Worm (Caenorhabditis elegans) whole organism, L1 larva: ENCODE measurements around the gene B0198.3.

Source experiments
- C04F5.9 ChIP-seq: sonication (generic microtip); optimal IDR thresholded peaks from 2 replicates; lab custom pipeline; 2016; ENCODE audit warnings: missing genetic modification characterization, missing compliant biosample characterization
- Y116A8C.19 ChIP-seq: sonication (generic microtip); optimal IDR thresholded peaks from 2 replicates; lab custom pipeline; 2016; ENCODE audit warnings: missing compliant biosample characterization, missing genetic modification characterization, borderline replicate concordance
- aha-1 ChIP-seq: fragments of 150-350 bp; optimal IDR thresholded peaks from 2 replicates; lab custom pipeline; 2014; ENCODE audit warnings: missing biosample characterization, missing genetic modification characterization
- alr-1 ChIP-seq: fragments of 200-800 bp; sonication (Bioruptor generic); optimal IDR thresholded peaks from 2 replicates; lab custom pipeline; 2018; ENCODE audit warnings: borderline replicate concordance, mild to moderate bottlenecking, missing genetic modification characterization, missing compliant biosample characterization
- aly-2 ChIP-seq: fragments of 150-350 bp; optimal IDR thresholded peaks from 2 replicates; lab custom pipeline; 2014; ENCODE audit warnings: missing biosample characterization, missing genetic modification characterization
- ama-1 ChIP-seq: fragments of 150-350 bp; optimal IDR thresholded peaks from 2 replicates; lab custom pipeline; 2014
- blmp-1 ChIP-seq: fragments of 150-350 bp; optimal IDR thresholded peaks from 2 replicates; lab custom pipeline; 2014; ENCODE audit warnings: missing biosample characterization, missing genetic modification characterization
- ceh-63 ChIP-seq: fragments of 200-800 bp; sonication (Bioruptor generic); optimal IDR thresholded peaks from 2 replicates; lab custom pipeline; 2018; ENCODE audit warnings: mild to moderate bottlenecking, missing genetic modification characterization, missing compliant biosample characterization
- ceh-82 ChIP-seq, 3 experiments: fragments of 150-350 bp in 1 of 3; sonication (generic microtip) in 2 of 3; optimal IDR thresholded peaks; 2 replicates each; lab custom pipeline; 2014 to 2017; ENCODE audit warnings: missing biosample characterization in 3 of 3, missing genetic modification characterization in 3 of 3
- ceh-90 ChIP-seq: sonication (generic microtip); optimal IDR thresholded peaks from 2 replicates; lab custom pipeline; 2016; ENCODE audit warnings: missing genetic modification characterization, missing compliant biosample characterization
- ces-1 ChIP-seq: fragments of 150-350 bp; optimal IDR thresholded peaks from 2 replicates; lab custom pipeline; 2014; ENCODE audit warnings: missing biosample characterization, missing genetic modification reagents, missing genetic modification characterization
- dpl-1 ChIP-seq, 3 experiments: fragments of 150-350 bp in 2 of 3; sonication (generic microtip) in 1 of 3; optimal IDR thresholded peaks; 2 replicates each; lab custom pipeline; 2014 to 2017; ENCODE audit warnings: missing biosample characterization in 3 of 3, missing genetic modification characterization in 3 of 3, missing genetic modification reagents in 3 of 3
- dsc-1 ChIP-seq: sonication (generic microtip); optimal IDR thresholded peaks from 2 replicates; lab custom pipeline; 2016; ENCODE audit warnings: mild to moderate bottlenecking, missing genetic modification characterization, missing compliant biosample characterization
- efl-3 ChIP-seq: fragments of 200-800 bp; sonication (Bioruptor generic); optimal IDR thresholded peaks from 2 replicates; lab custom pipeline; 2018; ENCODE audit warnings: mild to moderate bottlenecking, missing genetic modification characterization, missing compliant biosample characterization
- egl-13 ChIP-seq: sonication (generic microtip); optimal IDR thresholded peaks from 2 replicates; lab custom pipeline; 2016; ENCODE audit warnings: missing genotype, missing genetic modification reagents, missing genetic modification characterization, missing compliant biosample characterization
- elt-2 ChIP-seq: sonication (generic microtip); optimal IDR thresholded peaks from 2 replicates; lab custom pipeline; 2016; ENCODE audit warnings: missing genetic modification characterization, mild to moderate bottlenecking, inconsistent platforms, missing compliant biosample characterization, missing genetic modification reagents
- elt-3 ChIP-seq, 6 experiments: fragments of 150-350 bp in 1 of 6; sonication (generic microtip); optimal IDR thresholded peaks; 2 replicates each; lab custom pipeline; 2017 to 2018; ENCODE audit warnings: missing biosample characterization in 6 of 6, missing genetic modification characterization in 6 of 6, inconsistent platforms in 1 of 6
- ets-5 ChIP-seq: fragments of 200-800 bp; sonication (Bioruptor generic); IDR thresholded peaks from 2 replicates; pipeline ENCODE4 v1.3.6; 2022; ENCODE audit warnings: missing genetic modification characterization, missing compliant biosample characterization
- fkh-10 ChIP-seq: sonication (generic microtip); optimal IDR thresholded peaks from 2 replicates; lab custom pipeline; 2017; ENCODE audit warnings: missing biosample characterization, missing genetic modification reagents, missing genetic modification characterization
- fkh-8 ChIP-seq: sonication (generic microtip); optimal IDR thresholded peaks from 2 replicates; lab custom pipeline; 2016; ENCODE audit warnings: mild to moderate bottlenecking, missing genetic modification characterization, missing compliant biosample characterization
- hlh-4 ChIP-seq: sonication (generic microtip); optimal IDR thresholded peaks from 2 replicates; lab custom pipeline; 2016; ENCODE audit warnings: mild to moderate bottlenecking, missing genetic modification characterization, missing compliant biosample characterization
- hpl-2 ChIP-seq: fragments of 150-350 bp; optimal IDR thresholded peaks from 2 replicates; lab custom pipeline; 2014; ENCODE audit warnings: missing biosample characterization, missing genetic modification reagents, missing genetic modification characterization
- irx-1 ChIP-seq: sonication (generic microtip); optimal IDR thresholded peaks from 2 replicates; lab custom pipeline; 2016; ENCODE audit warnings: missing genetic modification characterization, missing compliant biosample characterization
- isw-1 ChIP-seq: fragments of 200-800 bp; sonication (Bioruptor generic); IDR thresholded peaks from 2 replicates; pipeline ENCODE4 v1.3.6; 2022; ENCODE audit warnings: missing genetic modification characterization, missing compliant biosample characterization
- lin-13 ChIP-seq: fragments of 150-350 bp; optimal IDR thresholded peaks from 2 replicates; lab custom pipeline; 2014; ENCODE audit warnings: missing biosample characterization, missing genetic modification reagents, missing genetic modification characterization
- lin-35 ChIP-seq, 2 experiments: fragments of 150-350 bp; optimal IDR thresholded peaks; 2 replicates each; lab custom pipeline; 2014; ENCODE audit warnings: missing biosample characterization in 2 of 2, missing genetic modification characterization in 2 of 2, missing genetic modification reagents in 2 of 2
- lin-39 ChIP-seq: fragments of 150-350 bp; optimal IDR thresholded peaks from 2 replicates; lab custom pipeline; 2014; ENCODE audit warnings: missing biosample characterization, missing genetic modification reagents, missing genetic modification characterization
- lsy-2 ChIP-seq, 2 experiments: fragments of 150-350 bp; optimal IDR thresholded peaks; 2 replicates each; lab custom pipeline; 2014; ENCODE audit warnings: missing biosample characterization in 2 of 2, missing genetic modification characterization in 2 of 2
- mab-9 ChIP-seq: fragments of 200-800 bp; sonication (Bioruptor generic); IDR thresholded peaks from 2 replicates; pipeline ENCODE4 v1.3.6; 2022; ENCODE audit warnings: missing genetic modification reagents, missing genetic modification characterization, missing compliant biosample characterization
- mef-2 ChIP-seq: fragments of 150-350 bp; optimal IDR thresholded peaks from 2 replicates; lab custom pipeline; 2014; ENCODE audit warnings: missing biosample characterization, missing genetic modification characterization
- nhr-11 ChIP-seq: fragments of 150-350 bp; optimal IDR thresholded peaks from 2 replicates; lab custom pipeline; 2014; ENCODE audit warnings: missing biosample characterization, missing genetic modification characterization
- nhr-12 ChIP-seq: sonication (generic microtip); optimal IDR thresholded peaks from 2 replicates; lab custom pipeline; 2017; ENCODE audit warnings: missing biosample characterization, missing genetic modification characterization
- nhr-20 ChIP-seq: sonication (generic microtip); optimal IDR thresholded peaks from 2 replicates; lab custom pipeline; 2016; ENCODE audit warnings: mild to moderate bottlenecking, missing genetic modification characterization, missing compliant biosample characterization
- nhr-237 ChIP-seq: fragments of 150-350 bp; optimal IDR thresholded peaks from 2 replicates; lab custom pipeline; 2014; ENCODE audit warnings: missing biosample characterization, missing genetic modification characterization
- nhr-28 ChIP-seq: fragments of 150-350 bp; optimal IDR thresholded peaks from 2 replicates; lab custom pipeline; 2014; ENCODE audit warnings: missing biosample characterization, missing genetic modification characterization
- nhr-47 ChIP-seq: sonication (generic microtip); optimal IDR thresholded peaks from 2 replicates; lab custom pipeline; 2016; ENCODE audit warnings: mild to moderate bottlenecking, missing genetic modification characterization, moderate library complexity, missing compliant biosample characterization
- nhr-84 ChIP-seq: sonication (generic microtip); optimal IDR thresholded peaks from 2 replicates; lab custom pipeline; 2017; ENCODE audit warnings: missing biosample characterization, missing genetic modification characterization
- nhr-85 ChIP-seq: sonication (generic microtip); peaks from one replicate; lab custom pipeline; 2016; ENCODE audit warnings: missing genetic modification characterization, inconsistent platforms, missing compliant biosample characterization
- nhr-90 ChIP-seq: sonication (generic microtip); optimal IDR thresholded peaks from 2 replicates; lab custom pipeline; 2016; ENCODE audit warnings: mild to moderate bottlenecking, missing genetic modification characterization, missing compliant biosample characterization; ENCODE audit not compliant: poor library complexity
- skn-1 ChIP-seq: fragments of 150-350 bp; optimal IDR thresholded peaks from 2 replicates; lab custom pipeline; 2014; ENCODE audit warnings: missing biosample characterization, missing genetic modification characterization
- sox-4 ChIP-seq: sonication (generic microtip); optimal IDR thresholded peaks from 2 replicates; lab custom pipeline; 2016; ENCODE audit warnings: missing genetic modification characterization, missing compliant biosample characterization
- sptf-1 ChIP-seq: fragments of 150-350 bp; optimal IDR thresholded peaks from 2 replicates; lab custom pipeline; 2014; ENCODE audit warnings: missing biosample characterization, missing genetic modification characterization
- swsn-7 ChIP-seq: sonication (generic microtip); optimal IDR thresholded peaks from 2 replicates; lab custom pipeline; 2016; ENCODE audit warnings: missing genetic modification characterization, missing compliant biosample characterization
- tlp-1 ChIP-seq: fragments of 150-350 bp; optimal IDR thresholded peaks from 2 replicates; lab custom pipeline; 2014; ENCODE audit warnings: missing biosample characterization, missing genetic modification characterization
- unc-130 ChIP-seq: fragments of 150-350 bp; optimal IDR thresholded peaks from 2 replicates; lab custom pipeline; 2017; ENCODE audit warnings: missing biosample characterization, missing genetic modification characterization, inconsistent platforms
- unc-86 ChIP-seq: sonication (generic microtip); optimal IDR thresholded peaks from 2 replicates; lab custom pipeline; 2016; ENCODE audit warnings: missing genetic modification characterization, missing compliant biosample characterization
- unc-98 ChIP-seq: fragments of 200-800 bp; sonication (Bioruptor generic); IDR thresholded peaks from 2 replicates; pipeline ENCODE4 v1.3.6; 2022; ENCODE audit warnings: missing genetic modification characterization, missing compliant biosample characterization
- vab-15 ChIP-seq: sonication (generic microtip); optimal IDR thresholded peaks from 2 replicates; lab custom pipeline; 2017; ENCODE audit warnings: missing genotype, mild to moderate bottlenecking, missing genetic modification characterization, missing compliant biosample characterization
- xbp-1 ChIP-seq: sonication (generic microtip); optimal IDR thresholded peaks from 2 replicates; lab custom pipeline; 2016; ENCODE audit warnings: missing genetic modification characterization, missing compliant biosample characterization

Gene B0198.3

DNA sequence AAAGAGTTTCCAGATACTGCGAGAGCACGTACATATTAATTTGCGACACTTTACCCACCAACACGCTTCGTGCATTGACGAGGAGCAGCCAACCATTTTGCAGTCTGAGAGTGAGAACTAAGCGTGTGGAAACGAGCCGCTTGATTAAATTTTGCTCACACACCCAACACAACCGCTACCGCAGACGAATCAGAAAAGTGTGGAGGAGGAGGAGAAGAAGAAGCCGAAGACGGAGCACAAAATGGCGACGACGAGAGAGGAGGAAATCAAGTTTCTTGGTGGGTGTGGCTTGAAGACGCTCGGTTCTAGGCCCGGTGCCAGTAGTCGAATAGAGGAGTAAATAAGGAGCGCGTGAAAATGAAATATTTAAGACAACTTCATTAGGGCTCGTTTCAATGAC, 25.9 kb upstream of the B0198.3 start (continued):
- TF ChIP-seq C04F5.9 (tag; lab: Kevin White, UChicago): no peak
- TF ChIP-seq nhr-237 (tag; lab: Kevin White, UChicago): no peak
- peak; percentile 60 for TF ChIP-seq fkh-10
- no peak for TF ChIP-seq vab-15 (tag; lab: Kevin White, UChicago)
- no peak for TF ChIP-seq elt-2
- TF ChIP-seq aly-2 (tag; lab: Kevin White, UChicago): no peak
- peak; percentile 79 for TF ChIP-seq ces-1 (GFP tag; lab: Kevin White, UChicago)
- TF ChIP-seq nhr-28 (tag; lab: Kevin White, UChicago): no peak
- TF ChIP-seq lin-39 (tag; lab: Kevin White, UChicago): no peak
- TF ChIP-seq nhr-90: no peak
- TF ChIP-seq efl-3: no peak
- TF ChIP-seq mab-9 (GFP tag; lab: Robert Waterston, UW): no peak

DNA sequence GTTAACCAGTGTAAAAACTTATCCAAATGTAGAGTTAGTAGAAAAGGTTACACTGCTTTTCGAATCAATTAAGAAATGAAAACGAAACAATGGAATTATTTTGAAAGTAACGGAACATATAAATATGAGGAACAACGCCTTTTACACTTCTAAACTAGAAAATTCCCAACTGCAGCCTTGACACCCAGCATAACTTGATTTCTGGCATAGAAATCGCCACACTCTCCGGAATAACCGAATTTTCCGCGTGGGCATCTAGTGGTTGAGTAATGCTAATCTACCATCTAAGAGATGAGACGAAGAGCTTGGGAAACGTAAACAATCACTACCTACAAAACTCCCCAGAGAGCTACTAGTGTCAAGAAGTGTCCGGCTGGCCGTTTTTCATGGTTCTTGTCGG, 24.4 kb upstream of the B0198.3 start:
- TF ChIP-seq lin-35 (GFP tag; optimal IDR thresholded peaks at IDR 0.05; lab: Kevin White, UChicago) (no peak), sptf-1 (tag; lab: Kevin White, UChicago) (no peak), mef-2 (tag; lab: Kevin White, UChicago) (no peak), alr-1 (tag; lab: Kevin White, UChicago) (no peak), aha-1 (tag; lab: Kevin White, UChicago) (no peak), dpl-1 (GFP tag; optimal IDR thresholded peaks at IDR 0.05; lab: Kevin White, UChicago) (no peak), ceh-82 (tag; optimal IDR thresholded peaks at IDR 0.05; lab: Kevin White, UChicago) (no peak)

DNA sequence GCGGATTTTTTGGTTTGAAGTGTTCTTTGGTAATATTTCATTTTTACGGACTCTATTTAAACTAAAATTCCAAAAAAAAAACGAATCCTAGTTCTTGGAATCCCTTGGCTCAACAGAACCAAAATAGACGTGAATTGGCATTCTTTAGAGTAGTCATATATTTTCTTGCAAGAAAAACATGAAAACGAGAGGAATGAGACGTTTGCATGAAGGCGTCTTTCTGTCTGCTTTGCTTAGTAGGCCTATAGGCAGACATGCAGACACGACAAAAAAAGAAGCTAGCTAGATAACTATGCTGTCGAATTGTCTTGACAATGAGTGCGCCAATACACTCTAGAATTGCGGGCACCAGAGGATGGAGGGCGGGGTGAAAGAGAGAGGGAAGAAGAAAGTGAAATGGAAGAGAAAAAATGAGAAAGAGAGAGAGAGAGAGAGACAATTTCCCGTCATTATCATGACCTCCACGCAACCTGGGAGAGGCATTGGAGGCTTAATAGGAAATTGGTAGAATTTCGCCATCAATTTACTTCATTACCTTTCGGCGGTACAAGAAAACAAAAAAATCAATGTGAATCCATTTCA, 23.8 kb upstream of the B0198.3 start:
- no peak for TF ChIP-seq Y116A8C.19 (tag; lab: Kevin White, UChicago)
- TF ChIP-seq hpl-2 (GFP tag; lab: Kevin White, UChicago): no peak
- TF ChIP-seq tlp-1 (tag; lab: Kevin White, UChicago): no peak
- no peak for TF ChIP-seq elt-3 (tag; optimal IDR thresholded peaks at IDR 0.05; lab: Kevin White, UChicago)
- TF ChIP-seq skn-1 (tag; lab: Kevin White, UChicago): no peak
- no peak for TF ChIP-seq nhr-11
- TF ChIP-seq lin-13: no peak
- TF ChIP-seq nhr-84 (tag; lab: Kevin White, UChicago): no peak
- no peak for TF ChIP-seq ets-5 (GFP tag; lab: Robert Waterston, UW)
- no peak for TF ChIP-seq hlh-4 (tag; lab: Kevin White, UChicago)
- no peak for TF ChIP-seq alr-1 (tag; lab: Kevin White, UChicago)
- TF ChIP-seq ama-1 (lab: Kevin White, UChicago): no peak
- TF ChIP-seq mab-9 (GFP tag; lab: Robert Waterston, UW): no peak
- TF ChIP-seq fkh-8 (tag; lab: Kevin White, UChicago): peak; percentile 74
- TF ChIP-seq efl-3: no peak
- peak; percentile 80 for TF ChIP-seq nhr-85 (tag; lab: Kevin White, UChicago)
- no peak for TF ChIP-seq vab-15 (tag; lab: Kevin White, UChicago)
- TF ChIP-seq ceh-90 (tag; lab: Kevin White, UChicago): no peak
- peak in 1 of 2 experiments; percentile 2 for TF ChIP-seq lsy-2 (tag; optimal IDR thresholded peaks at IDR 0.05; lab: Kevin White, UChicago)
- no peak for TF ChIP-seq ces-1 (GFP tag; lab: Kevin White, UChicago)
- no peak for TF ChIP-seq unc-86
- TF ChIP-seq nhr-47 (tag; lab: Kevin White, UChicago): peak; percentile 31
- TF ChIP-seq dpl-1 (GFP tag; optimal IDR thresholded peaks at IDR 0.05; lab: Kevin White, UChicago): no peak
- no peak for TF ChIP-seq ceh-63
- TF ChIP-seq sox-4: no peak
- no peak for TF ChIP-seq unc-130
- TF ChIP-seq nhr-90: no peak
- peak; percentile 16 for TF ChIP-seq dsc-1
- TF ChIP-seq swsn-7 (tag; lab: Kevin White, UChicago): no peak
- TF ChIP-seq isw-1: no peak
- TF ChIP-seq nhr-20 (tag; lab: Kevin White, UChicago): no peak
- peak; percentile 96 for TF ChIP-seq blmp-1 (tag; lab: Kevin White, UChicago)
- TF ChIP-seq egl-13 (tag; lab: Kevin White, UChicago): no peak
- TF ChIP-seq ceh-82 (tag; optimal IDR thresholded peaks at IDR 0.05; lab: Kevin White, UChicago): peak in 2 of 3 experiments; percentile 15 to 21
- no peak for TF ChIP-seq nhr-12 (tag; lab: Kevin White, UChicago)
- no peak for TF ChIP-seq unc-98 (GFP tag; lab: Robert Waterston, UW)
- no peak for TF ChIP-seq mef-2 (tag; lab: Kevin White, UChicago)
- no peak for TF ChIP-seq xbp-1 (tag; lab: Kevin White, UChicago)
- no peak for TF ChIP-seq irx-1 (tag; lab: Kevin White, UChicago)
